Worm (Caenorhabditis elegans) whole organism, dauer: ENCODE results near the gene F52H2.3.

Experiments
- unc-62 ChIP-seq: sonication (generic microtip); optimal IDR thresholded peaks from 2 replicates; lab custom pipeline; 2017; ENCODE audit warnings: missing biosample characterization, missing genetic modification reagents, missing genetic modification characterization

F52H2.3 gene

ce11 chrX:2541003-2541521 is at the start of gene F52H2.3:
Gene F52H2.3, minus strand, starts transcription at chrX:2541053.
- TF ChIP-seq unc-62 (GFP tag; lab: Kevin White, UChicago) = no peak

ce11 chrX:2590023-2590422 is 49.2 kb upstream of the F52H2.3 start:
- no peak for TF ChIP-seq unc-62 (GFP tag; lab: Kevin White, UChicago)

- TF ChIP-seq unc-62 (GFP tag; lab: Kevin White, UChicago) = no peak
Measured at ce11 chrX:2588012-2588411, 47.2 kb upstream of the F52H2.3 start.

ce11 chrX:2585655-2586054 is 44.8 kb upstream of the F52H2.3 start, which contains the start of gene H01M10.2:
Gene H01M10.2, minus strand, starts transcription at chrX:2585755.
- no peak for TF ChIP-seq unc-62 (GFP tag; lab: Kevin White, UChicago)

- no peak for TF ChIP-seq unc-62 (GFP tag; lab: Kevin White, UChicago)
Measured at ce11 chrX:2583135-2583683, 42.4 kb upstream of the F52H2.3 start.

ce11 chrX:2581828-2582589 is 41.2 kb upstream of the F52H2.3 start:
- TF ChIP-seq unc-62 (GFP tag; lab: Kevin White, UChicago) = no peak

ce11 chrX:2580524-2580981 is 39.7 kb upstream of the F52H2.3 start, which contains the start of gene H01M10.1:
Gene H01M10.1, minus strand, starts transcription at chrX:2580574.
- no peak for TF ChIP-seq unc-62 (GFP tag; lab: Kevin White, UChicago)

ce11 chrX:2577442-2577841 is 36.6 kb upstream of the F52H2.3 start, which contains the start of gene ttr-42:
Gene ttr-42, plus strand, starts transcription at chrX:2577742.
- no peak for TF ChIP-seq unc-62 (GFP tag; lab: Kevin White, UChicago)

ce11 chrX:2572646-2573149 is 31.8 kb upstream of the F52H2.3 start, which contains the start of the genes ccd-5 and F52H2.1:
Gene ccd-5, minus strand, starts transcription at chrX:2572653.
Gene F52H2.1, plus strand, starts transcription at chrX:2573099.
- TF ChIP-seq unc-62 (GFP tag; lab: Kevin White, UChicago) = no peak

- no peak for TF ChIP-seq unc-62 (GFP tag; lab: Kevin White, UChicago)
Measured at ce11 chrX:2569040-2569439, 28.2 kb upstream of the F52H2.3 start.

ce11 chrX:2567761-2568160 is 26.9 kb upstream of the F52H2.3 start:
- no peak for TF ChIP-seq unc-62 (GFP tag; lab: Kevin White, UChicago)

- no peak for TF ChIP-seq unc-62 (GFP tag; lab: Kevin White, UChicago)
Measured at ce11 chrX:2565308-2565773, 24.5 kb upstream of the F52H2.3 start, which contains the start of gene F52H2.15. Gene F52H2.15, plus strand, starts transcription at chrX:2565358.

ce11 chrX:2564047-2564446 is 23.2 kb upstream of the F52H2.3 start, which contains the start of gene dhcr-24:
Gene dhcr-24, minus strand, starts transcription at chrX:2564147.
- TF ChIP-seq unc-62 (GFP tag; lab: Kevin White, UChicago) = no peak

ce11 chrX:2559979-2560378 is 19.1 kb upstream of the F52H2.3 start, which contains the start of gene F52H2.5:
Gene F52H2.5, minus strand, starts transcription at chrX:2560079.
- no peak for TF ChIP-seq unc-62 (GFP tag; lab: Kevin White, UChicago)

ce11 chrX:2559399-2559798 is 18.5 kb upstream of the F52H2.3 start:
- TF ChIP-seq unc-62 (GFP tag; lab: Kevin White, UChicago) = no peak

ce11 chrX:2553433-2553860 is 12.6 kb upstream of the F52H2.3 start:
- TF ChIP-seq unc-62 (GFP tag; lab: Kevin White, UChicago) = no peak
